Worm (Caenorhabditis elegans): ENCODE results near the gene tat-2.

DNA sequence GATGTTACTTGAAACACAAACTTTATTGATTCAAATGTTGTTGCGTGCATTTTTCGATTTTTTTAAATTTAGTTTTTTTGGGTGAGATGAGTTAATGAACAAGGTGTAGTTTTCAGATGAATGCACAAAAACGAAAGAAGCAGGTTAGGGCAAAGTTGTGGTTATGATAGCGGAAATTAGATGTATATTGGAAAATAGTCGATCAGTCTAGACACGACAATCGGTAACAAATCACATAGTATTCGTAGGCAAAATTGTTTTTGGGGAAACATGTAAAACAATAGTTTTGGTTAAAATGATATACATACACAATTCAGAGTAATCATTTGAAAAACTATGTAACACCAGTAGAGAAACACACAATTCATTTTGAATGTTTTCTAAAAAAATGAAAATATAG, 20.9 kb upstream of the tat-2 start, which contains the start of gene str-172:
- TF ChIP-seq lsy-2 (tag; optimal IDR thresholded peaks at IDR 0.05) (no peak), bed-3 (GFP tag; optimal IDR thresholded peaks at IDR 0.05) (no peak), snpc-4 (tag; optimal IDR thresholded peaks at IDR 0.05) (no peak), nhr-28 (tag; optimal IDR thresholded peaks at IDR 0.05) (no peak), cnd-1 (tag; optimal IDR thresholded peaks at IDR 0.05) (no peak), M03D4.4 (tag; optimal IDR thresholded peaks at IDR 0.05) (no peak), unc-39 (tag; optimal IDR thresholded peaks at IDR 0.05) (no peak), unc-62 (GFP tag; optimal IDR thresholded peaks at IDR 0.05) (no peak), sptf-1 (tag; optimal IDR thresholded peaks at IDR 0.05) (no peak), nhr-76 (tag; optimal IDR thresholded peaks at IDR 0.05) (no peak), elt-3 (tag; optimal IDR thresholded peaks at IDR 0.05) (no peak), pha-4 (tag; optimal IDR thresholded peaks at IDR 0.05) (no peak), nhr-237 (tag; optimal IDR thresholded peaks at IDR 0.05) (no peak), sem-2 (GFP tag; optimal IDR thresholded peaks at IDR 0.05) (no peak)

Data from whole organism, mixed stage, embryonic.